Fruit fly (Drosophila melanogaster) whole organism, larva: ENCODE results near the gene ng1.

Source experiments
- noc ChIP-seq: fragments of 200-800 bp; sonication (Bioruptor generic); optimal IDR thresholded peaks from 3 replicates; lab custom pipeline; 2019; ENCODE audit warnings: missing biosample characterization, mild to moderate bottlenecking, missing genetic modification characterization, moderate library complexity

Gene ng1

dm6 chrX:3291071-3291660 lies 49.0 kb downstream of the ng1 start:
- TF ChIP-seq noc, result no peak
